Worm (Caenorhabditis elegans): ENCODE measurements around the gene F43D2.7.

The F43D2.7 gene

ce11 chrV:14640071-14640470 lies at the start of gene F43D2.7:
Gene F43D2.7, minus strand, starts transcription at chrV:14640171.
- TF ChIP-seq aly-2 (tag; optimal IDR thresholded peaks at IDR 0.05) (no peak), ceh-16 (tag; optimal IDR thresholded peaks at IDR 0.05) (no peak), lin-15B (tag; optimal IDR thresholded peaks at IDR 0.05) (no peak), ceh-82 (tag; optimal IDR thresholded peaks at IDR 0.05) (no peak), elt-1 (tag; optimal IDR thresholded peaks at IDR 0.05) (no peak)

ce11 chrV:14689060-14689750 lies 49.2 kb upstream of the F43D2.7 start, which contains the start of gene gasr-8:
Gene gasr-8, plus strand, starts transcription at chrV:14689110.
- TF ChIP-seq ztf-11 (tag; optimal IDR thresholded peaks at IDR 0.05) (no peak), mml-1 (tag; optimal IDR thresholded peaks at IDR 0.05) (no peak), nfya-1 (tag; optimal IDR thresholded peaks at IDR 0.05; ENCODE audit: insufficient read depth) (peak; percentile 22), pha-4 (tag; optimal IDR thresholded peaks at IDR 0.05) (peak; percentile 18)

- TF ChIP-seq hmg-11 (tag; optimal IDR thresholded peaks at IDR 0.05) (peak; percentile 22), mml-1 (tag; optimal IDR thresholded peaks at IDR 0.05) (no peak), lin-39 (tag; optimal IDR thresholded peaks at IDR 0.05) (peak; percentile 45), ceh-82 (tag; optimal IDR thresholded peaks at IDR 0.05) (no peak), elt-2 (tag; optimal IDR thresholded peaks at IDR 0.05) (peak; percentile 42), ceh-9 (tag; optimal IDR thresholded peaks at IDR 0.05) (no peak), egl-5 (tag; optimal IDR thresholded peaks at IDR 0.05) (peak; percentile 26), ama-1 (optimal IDR thresholded peaks at IDR 0.05) (peak; percentile 99), nhr-67 (tag; optimal IDR thresholded peaks at IDR 0.05) (no peak), nhr-25 (tag; optimal IDR thresholded peaks at IDR 0.05) (peak; percentile 89), ztf-4 (tag; optimal IDR thresholded peaks at IDR 0.05) (peak; percentile 71), snpc-4 (tag; optimal IDR thresholded peaks at IDR 0.05) (peak; percentile 52), lsy-12 (tag; optimal IDR thresholded peaks at IDR 0.05) (peak; percentile 37), pha-4 (tag; optimal IDR thresholded peaks at IDR 0.05) (peak; percentile 79), tbx-2 (tag; optimal IDR thresholded peaks at IDR 0.05) (peak; percentile 81), nfya-1 (tag; optimal IDR thresholded peaks at IDR 0.05; ENCODE audit: insufficient read depth) (peak; percentile 60), elt-1 (tag; optimal IDR thresholded peaks at IDR 0.05) (no peak), aly-2 (tag; optimal IDR thresholded peaks at IDR 0.05) (no peak), R02D3.7 (tag; optimal IDR thresholded peaks at IDR 0.05) (no peak), ztf-11 (tag; optimal IDR thresholded peaks at IDR 0.05) (no peak), fos-1 (tag; optimal IDR thresholded peaks at IDR 0.05) (peak; percentile 29), nhr-11 (tag; optimal IDR thresholded peaks at IDR 0.05) (no peak), elt-3 (tag; optimal IDR thresholded peaks at IDR 0.05) (no peak), nhr-237 (tag; optimal IDR thresholded peaks at IDR 0.05) (no peak), lin-15B (tag; optimal IDR thresholded peaks at IDR 0.05) (no peak), mdl-1 (tag; optimal IDR thresholded peaks at IDR 0.05) (no peak), nhr-23 (tag; optimal IDR thresholded peaks at IDR 0.05) (peak; percentile 64), egl-27 (tag; optimal IDR thresholded peaks at IDR 0.05) (no peak), nhr-43 (tag; optimal IDR thresholded peaks at IDR 0.05; ENCODE audit: poor library complexity, severe bottlenecking) (peak; percentile 59)
Measured at ce11 chrV:14688097-14688912, 48.3 kb upstream of the F43D2.7 start, which contains the start of gene C47E8.11. Gene C47E8.11, plus strand, starts transcription at chrV:14688616.

ce11 chrV:14687106-14687964 lies 47.4 kb upstream of the F43D2.7 start:
- TF ChIP-seq ama-1 (optimal IDR thresholded peaks at IDR 0.05) (peak; percentile 91), ztf-4 (tag; optimal IDR thresholded peaks at IDR 0.05) (peak; percentile 5), R02D3.7 (tag; optimal IDR thresholded peaks at IDR 0.05) (no peak), pha-4 (tag; optimal IDR thresholded peaks at IDR 0.05) (peak; percentile 16), nfya-1 (tag; optimal IDR thresholded peaks at IDR 0.05; ENCODE audit: insufficient read depth) (peak; percentile 25), nhr-23 (tag; optimal IDR thresholded peaks at IDR 0.05) (no peak), pqm-1 (tag; optimal IDR thresholded peaks at IDR 0.05) (no peak), egl-5 (tag; optimal IDR thresholded peaks at IDR 0.05) (no peak), nhr-12 (tag; optimal IDR thresholded peaks at IDR 0.05) (no peak)

All from whole organism, L3 larva.